Fruit fly (Drosophila melanogaster) whole organism, embryonic: Measurements from ENCODE around the gene CG9300.

Source experiments
- Bgb ChIP-seq: fragments of 200-800 bp; sonication (Bioruptor generic); IDR thresholded peaks from 2 replicates; pipeline ENCODE4 v1.3.6; 2022; ENCODE audit warnings: missing biosample characterization, missing genetic modification characterization; ENCODE audit not compliant: partially characterized antibody
- Bteb2 ChIP-seq: fragments of 200-800 bp; sonication (Bioruptor generic); optimal IDR thresholded peaks from 2 replicates; lab custom pipeline; 2016; ENCODE audit warnings: missing biosample characterization, missing genetic modification characterization
- CG10147 ChIP-seq: fragments of 200-800 bp; sonication (Bioruptor generic); optimal IDR thresholded peaks from 2 replicates; lab custom pipeline; 2019; ENCODE audit warnings: missing biosample characterization, mild to moderate bottlenecking, missing genetic modification characterization, moderate library complexity
- CG10543 ChIP-seq: fragments of 200-800 bp; sonication (Bioruptor generic); optimal IDR thresholded peaks from 3 replicates; lab custom pipeline; 2017; ENCODE audit warnings: missing biosample characterization, mild to moderate bottlenecking, missing genetic modification characterization, moderate library complexity
- CG11695 ChIP-seq: fragments of 200-800 bp; sonication (Bioruptor generic); IDR thresholded peaks from 3 replicates; pipeline ENCODE4 v1.3.6; 2022; ENCODE audit warnings: missing biosample characterization, missing genetic modification characterization
- CG12942 ChIP-seq: fragments of 200-800 bp; sonication (Bioruptor generic); optimal IDR thresholded peaks from 3 replicates; lab custom pipeline; 2016; ENCODE audit warnings: missing biosample characterization, missing genetic modification characterization
- CG13296 ChIP-seq: fragments of 200-800 bp; sonication (Bioruptor generic); optimal IDR thresholded peaks from 3 replicates; lab custom pipeline; 2018; ENCODE audit warnings: missing biosample characterization, mild to moderate bottlenecking, missing genetic modification characterization
- CG14050 ChIP-seq: fragments of 200-800 bp; sonication (Bioruptor generic); IDR thresholded peaks from 3 replicates; pipeline ENCODE4 v1.3.6; 2022; ENCODE audit warnings: missing biosample characterization, missing genetic modification characterization
- CG15514 ChIP-seq: fragments of 200-800 bp; sonication (Bioruptor generic); optimal IDR thresholded peaks from 3 replicates; lab custom pipeline; 2017; ENCODE audit warnings: missing biosample characterization, missing genetic modification characterization, mild to moderate bottlenecking, moderate library complexity, missing genetic modification reagents
- CG2120 ChIP-seq: fragments of 200-800 bp; sonication (Bioruptor generic); optimal IDR thresholded peaks from 3 replicates; lab custom pipeline; 2016; ENCODE audit warnings: missing biosample characterization, missing genetic modification characterization
- CG31441 ChIP-seq: fragments of 200-800 bp; sonication (Bioruptor generic); IDR thresholded peaks from 2 replicates; pipeline ENCODE4 v1.3.6; 2022; ENCODE audit warnings: missing biosample characterization, missing genetic modification characterization
- CG32532 ChIP-seq: fragments of 200-800 bp; sonication (Bioruptor generic); IDR thresholded peaks from 2 replicates; pipeline ENCODE4 v1.3.6; 2022; ENCODE audit warnings: missing biosample characterization, missing genetic modification characterization
- CG32772 ChIP-seq: fragments of 200-800 bp; sonication (Bioruptor generic); IDR thresholded peaks from 2 replicates; pipeline ENCODE4 v1.3.6; 2022; ENCODE audit warnings: missing biosample characterization, missing genetic modification characterization
- CG3995 ChIP-seq: fragments of 200-800 bp; sonication (Bioruptor generic); optimal IDR thresholded peaks from 3 replicates; lab custom pipeline; 2016; ENCODE audit warnings: missing biosample characterization, missing genetic modification characterization
- CG43689 ChIP-seq: fragments of 200-800 bp; sonication (Bioruptor generic); IDR thresholded peaks from 2 replicates; pipeline ENCODE4 v1.3.6; 2022; ENCODE audit warnings: missing biosample characterization, missing genetic modification characterization
- CG6272 ChIP-seq: fragments of 200-800 bp; sonication (Bioruptor generic); IDR thresholded peaks from 2 replicates; pipeline ENCODE4 v1.3.6; 2022; ENCODE audit warnings: missing biosample characterization, missing genetic modification characterization
- CG8290 ChIP-seq, 3 experiments: fragments of 200-800 bp; sonication (Bioruptor generic); optimal IDR thresholded peaks; 2 replicates each; lab custom pipeline; 2016 to 2019; ENCODE audit warnings: missing biosample characterization in 3 of 3, missing genetic modification characterization in 3 of 3, mild to moderate bottlenecking in 2 of 3, moderate library complexity in 1 of 3
- CG9609 ChIP-seq: fragments of 200-800 bp; sonication (Bioruptor generic); optimal IDR thresholded peaks from 3 replicates; lab custom pipeline; 2016; ENCODE audit warnings: missing biosample characterization, missing genetic modification characterization
- CG9932 ChIP-seq: fragments of 200-800 bp; sonication (Bioruptor generic); IDR thresholded peaks from 2 replicates; pipeline ENCODE4 v1.3.6; 2022; ENCODE audit warnings: missing biosample characterization, missing genetic modification characterization
- CrebB ChIP-seq: fragments of 200-800 bp; sonication (Bioruptor generic); optimal IDR thresholded peaks from 3 replicates; lab custom pipeline; 2018; ENCODE audit warnings: missing biosample characterization, mild to moderate bottlenecking, missing genetic modification characterization
- D19A ChIP-seq: fragments of 200-800 bp; optimal IDR thresholded peaks from 3 replicates; lab custom pipeline; 2019; ENCODE audit warnings: missing biosample characterization, mild to moderate bottlenecking, missing genetic modification characterization, moderate library complexity
- Dad ChIP-seq: fragments of 200-800 bp; sonication (Bioruptor generic); optimal IDR thresholded peaks from 3 replicates; lab custom pipeline; 2016; ENCODE audit warnings: missing biosample characterization, missing genetic modification characterization
- Hand ChIP-seq: fragments of 200-800 bp; sonication (Bioruptor generic); optimal IDR thresholded peaks from 2 replicates; lab custom pipeline; 2017; ENCODE audit warnings: mild to moderate bottlenecking, missing biosample characterization, missing genetic modification reagents, missing genetic modification characterization
- Hmr ChIP-seq: fragments of 200-800 bp; sonication (Bioruptor generic); optimal IDR thresholded peaks from 3 replicates; lab custom pipeline; 2017; ENCODE audit warnings: mild to moderate bottlenecking, missing biosample characterization, missing genetic modification reagents, missing genetic modification characterization
- Med ChIP-seq: fragments of 200-800 bp; sonication (Bioruptor generic); peaks from one replicate; lab custom pipeline; 2016; ENCODE audit warnings: missing biosample characterization, missing genetic modification characterization, mild to moderate bottlenecking, inconsistent platforms, moderate library complexity
- Mes4 ChIP-seq: fragments of 200-800 bp; sonication (Bioruptor generic); optimal IDR thresholded peaks from 2 replicates; lab custom pipeline; 2016; ENCODE audit warnings: missing biosample characterization, missing genetic modification characterization
- Nf-YC ChIP-seq: fragments of 200-800 bp; optimal IDR thresholded peaks from 3 replicates; lab custom pipeline; 2019; ENCODE audit warnings: missing biosample characterization, mild to moderate bottlenecking, missing genetic modification characterization, moderate library complexity
- Oaz ChIP-seq: fragments of 200-800 bp; sonication (Bioruptor generic); IDR thresholded peaks from 2 replicates; pipeline ENCODE4 v1.3.6; 2022; ENCODE audit warnings: missing biosample characterization, missing genetic modification characterization
- Ssrp ChIP-seq: fragments of 200-800 bp; sonication (Bioruptor generic); optimal IDR thresholded peaks from 2 replicates; lab custom pipeline; 2018; ENCODE audit warnings: missing biosample characterization, mild to moderate bottlenecking, missing genetic modification characterization, moderate library complexity
- Tbp ChIP-seq: fragments of >200 bp; optimal IDR thresholded peaks from 2 replicates; lab custom pipeline; 2018; ENCODE audit warnings: missing biosample characterization, missing genetic modification characterization
- Trl ChIP-seq, 3 experiments: fragments of >200 bp in 2 of 3; fragments of 200-800 bp in 1 of 3; sonication (Bioruptor generic) in 1 of 3; optimal IDR thresholded peaks; 2 replicates in 1 of 3; 3 replicates in 2 of 3; lab custom pipeline; 2016 to 2017; ENCODE audit warnings: missing biosample characterization in 1 of 3, missing genetic modification characterization in 1 of 3
- bcd ChIP-seq: fragments of 200-800 bp; sonication (Bioruptor generic); optimal IDR thresholded peaks from 2 replicates; lab custom pipeline; 2017; ENCODE audit warnings: missing biosample characterization, mild to moderate bottlenecking, missing genetic modification characterization
- chif ChIP-seq, 2 experiments: fragments of 200-800 bp; sonication (Bioruptor generic); optimal IDR thresholded peaks; 3 replicates each; lab custom pipeline; 2016; ENCODE audit warnings: missing biosample characterization in 2 of 2, missing genetic modification characterization in 2 of 2
- crc ChIP-seq: fragments of 200-800 bp; sonication (Bioruptor generic); optimal IDR thresholded peaks from 2 replicates; lab custom pipeline; 2016; ENCODE audit warnings: missing biosample characterization, missing genetic modification characterization
- croc ChIP-seq: fragments of 200-800 bp; sonication (Bioruptor generic); conservative IDR thresholded peaks from 3 replicates; pipeline ENCODE4 v1.3.6; 2022; ENCODE audit warnings: missing biosample characterization, missing genetic modification characterization
- cwo ChIP-seq: fragments of 200-800 bp; sonication (Bioruptor generic); optimal IDR thresholded peaks from 3 replicates; lab custom pipeline; 2017; ENCODE audit warnings: missing biosample characterization, missing genetic modification characterization, mild to moderate bottlenecking, moderate library complexity, missing genetic modification reagents
- dati ChIP-seq: fragments of 200-800 bp; sonication (Bioruptor generic); IDR thresholded peaks from 2 replicates; pipeline ENCODE4 v1.3.6; 2022; ENCODE audit warnings: missing biosample characterization, missing genetic modification characterization
- esg ChIP-seq: fragments of 200-800 bp; sonication (Bioruptor generic); conservative IDR thresholded peaks from 2 replicates; pipeline ENCODE4 v1.3.6; 2022; ENCODE audit warnings: missing biosample characterization, missing genetic modification characterization
- gce ChIP-seq: fragments of 200-800 bp; sonication (Bioruptor generic); IDR thresholded peaks from 3 replicates; pipeline ENCODE4 v1.3.6; 2022; ENCODE audit warnings: missing biosample characterization, missing genetic modification characterization
- hkb ChIP-seq, 2 experiments: fragments of 200-800 bp in 1 of 2; fragments of >200 bp in 1 of 2; sonication (Bioruptor generic) in 1 of 2; IDR thresholded peaks in 1 of 2; optimal IDR thresholded peaks in 1 of 2; 2 replicates each; pipeline versions ENCODE4 v1.3.6 to Lab custom; 2017 to 2022; ENCODE audit warnings: missing biosample characterization in 1 of 2, missing genetic modification characterization in 1 of 2
- lmd ChIP-seq: fragments of 200-800 bp; sonication (Bioruptor generic); IDR thresholded peaks from 2 replicates; pipeline ENCODE4 v1.3.6; 2022; ENCODE audit warnings: missing biosample characterization, missing genetic modification characterization
- mld ChIP-seq: fragments of 200-800 bp; sonication (Bioruptor generic); IDR thresholded peaks from 3 replicates; pipeline ENCODE4 v1.3.6; 2022; ENCODE audit warnings: missing biosample characterization, missing genetic modification characterization; ENCODE audit not compliant: partially characterized antibody
- nerfin-1 ChIP-seq: fragments of 200-800 bp; sonication (Bioruptor generic); optimal IDR thresholded peaks from 3 replicates; lab custom pipeline; 2019; ENCODE audit warnings: missing biosample characterization, mild to moderate bottlenecking, missing genetic modification characterization, moderate library complexity
- onecut ChIP-seq: fragments of 200-800 bp; sonication (Bioruptor generic); IDR thresholded peaks from 2 replicates; pipeline ENCODE4 v1.3.6; 2022; ENCODE audit warnings: missing biosample characterization, missing genetic modification characterization
- scrt ChIP-seq: fragments of 200-800 bp; sonication (Bioruptor generic); optimal IDR thresholded peaks from 2 replicates; lab custom pipeline; 2018; ENCODE audit warnings: missing biosample characterization, mild to moderate bottlenecking, missing genetic modification characterization, moderate library complexity
- seq ChIP-seq: fragments of 200-800 bp; sonication (Bioruptor generic); IDR thresholded peaks from 2 replicates; pipeline ENCODE4 v1.3.6; 2022; ENCODE audit warnings: missing biosample characterization, missing genetic modification characterization
- stwl ChIP-seq: fragments of 200-800 bp; sonication (Bioruptor generic); optimal IDR thresholded peaks from 3 replicates; lab custom pipeline; 2018; ENCODE audit warnings: missing biosample characterization, mild to moderate bottlenecking, missing genetic modification characterization, moderate library complexity
- tna ChIP-seq: fragments of 200-800 bp; sonication (Bioruptor generic); IDR thresholded peaks from 2 replicates; pipeline ENCODE4 v1.3.6; 2022; ENCODE audit warnings: missing biosample characterization, missing genetic modification characterization; ENCODE audit not compliant: partially characterized antibody
- trh ChIP-seq: fragments of 200-800 bp; sonication (Bioruptor generic); optimal IDR thresholded peaks from 2 replicates; lab custom pipeline; 2016; ENCODE audit warnings: missing biosample characterization, missing genetic modification characterization
- usp ChIP-seq: fragments of >200 bp; optimal IDR thresholded peaks from 2 replicates; lab custom pipeline; 2017; ENCODE audit warnings: missing biosample characterization, missing genetic modification characterization

The CG9300 gene

dm6 chr3L:19516547-19516946, 35.7 kb upstream of the CG9300 start (continued):
- TF ChIP-seq cwo (GFP tag; lab: Kevin White, UChicago) (peak; percentile 48), CG3995 (GFP tag; lab: Kevin White, UChicago) (peak; percentile 59), CG13296 (GFP tag; lab: Kevin White, UChicago) (peak; percentile 70), CG11695 (GFP tag; lab: Robert Waterston, UW) (peak; percentile 77), CG12942 (GFP tag; lab: Kevin White, UChicago) (peak; percentile 73), nerfin-1 (tag; lab: Kevin White, UChicago) (no peak), stwl (peak; percentile 98), CG10147 (peak; percentile 81), CG2120 (peak; percentile 72), tna (GFP tag; lab: Robert Waterston, UW) (no peak), usp (GFP tag; lab: Kevin White, UChicago) (no peak), CG32772 (GFP tag; lab: Robert Waterston, UW) (peak; percentile 93), trh (GFP tag; lab: Kevin White, UChicago) (peak; percentile 88), seq (GFP tag; lab: Robert Waterston, UW) (peak; percentile 60; the same call in 1 of the 2 replicates), D19A (tag; lab: Kevin White, UChicago) (peak; percentile 62), Oaz (peak; percentile 89), croc (GFP tag; lab: Robert Waterston, UW) (peak; percentile 87), CG8290 (GFP tag; optimal IDR thresholded peaks at IDR 0.05; lab: Kevin White, UChicago) (peak; percentile 95), CG8290 (tag; optimal IDR thresholded peaks at IDR 0.05; lab: Kevin White, UChicago) (peak; percentile 57 to 89), bcd (GFP tag; lab: Kevin White, UChicago) (peak; percentile 97), CG32532 (GFP tag; lab: Robert Waterston, UW) (peak; percentile 97), scrt (peak; percentile 64), Hmr (peak; percentile 92), CG43689 (GFP tag; lab: Robert Waterston, UW) (peak; percentile 88), chif (GFP tag; optimal IDR thresholded peaks at IDR 0.05; lab: Kevin White, UChicago) (peak; percentile 85 to 94), Bgb (GFP tag; lab: Robert Waterston, UW) (peak; percentile 82), Trl (optimal IDR thresholded peaks at IDR 0.05; lab: Kevin White, UChicago) (no peak), Trl (GFP tag; optimal IDR thresholded peaks at IDR 0.05; lab: Kevin White, UChicago) (peak; percentile 98), Mes4 (GFP tag; lab: Kevin White, UChicago) (peak; percentile 75), CG10543 (GFP tag; lab: Kevin White, UChicago) (peak; percentile 87), gce (GFP tag; lab: Robert Waterston, UW) (peak; percentile 93), esg (peak; percentile 47), mld (GFP tag; lab: Robert Waterston, UW) (no peak), Hand (GFP tag; lab: Kevin White, UChicago) (no peak), CG15514 (GFP tag; lab: Kevin White, UChicago) (peak; percentile 76), CG9932 (GFP tag; lab: Robert Waterston, UW) (peak; percentile 92), Tbp (GFP tag; lab: Kevin White, UChicago) (no peak), hkb (optimal IDR thresholded peaks at IDR 0.05; lab: Kevin White, UChicago) (no peak), hkb (GFP tag; IDR thresholded peaks at IDR 0.05; lab: Robert Waterston, UW) (no peak; the same call in 1 of the 2 replicates), Dad (GFP tag; lab: Kevin White, UChicago) (peak; percentile 92), CrebB (peak; percentile 48), CG9609 (peak; percentile 89), CG14050 (GFP tag; lab: Robert Waterston, UW) (peak; percentile 73; the same call in 2 of the 3 replicates), CG6272 (GFP tag; lab: Robert Waterston, UW) (peak; percentile 86), Med (GFP tag; lab: Kevin White, UChicago) (peak; percentile 99), Bteb2 (GFP tag; lab: Kevin White, UChicago) (peak; percentile 73), dati (GFP tag; lab: Robert Waterston, UW) (peak; percentile 89), onecut (GFP tag; lab: Robert Waterston, UW) (peak; percentile 87), Ssrp (tag; lab: Kevin White, UChicago) (peak; percentile 71), crc (GFP tag; lab: Kevin White, UChicago) (peak; percentile 91), CG31441 (peak; percentile 78), Nf-YC (tag; lab: Kevin White, UChicago) (no peak), lmd (peak; percentile 91)
